Fruit fly (Drosophila melanogaster) whole organism, wandering third instar larva: Measurements from ENCODE around the gene sisA.

ENCODE experiments used
- br ChIP-seq: fragments of 200-800 bp; sonication (Bioruptor generic); optimal IDR thresholded peaks from 2 replicates; lab custom pipeline; 2016; ENCODE audit warnings: missing biosample characterization, missing genetic modification characterization
- h ChIP-seq: fragments of 200-800 bp; sonication (Bioruptor generic); optimal IDR thresholded peaks from 3 replicates; lab custom pipeline; 2016; ENCODE audit warnings: missing biosample characterization, mild to moderate bottlenecking, missing genetic modification characterization

DNA sequence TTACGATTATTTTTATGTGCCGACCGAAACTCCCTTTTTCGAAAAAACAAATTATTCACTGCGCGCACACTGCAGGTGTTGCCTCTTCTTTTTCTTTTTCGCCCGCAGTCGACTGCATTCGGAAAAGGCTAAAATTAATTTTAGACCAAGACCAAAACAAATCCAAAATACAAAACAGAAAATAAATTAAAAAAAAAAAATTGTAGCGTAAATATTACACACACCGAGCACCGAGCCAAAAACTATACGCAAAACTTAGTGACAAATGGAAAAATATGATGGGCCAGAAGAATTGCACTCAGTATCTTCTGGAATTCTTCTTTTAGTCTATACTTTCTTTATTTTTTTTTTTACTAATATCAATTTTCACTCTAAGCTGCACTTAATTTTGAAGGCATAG, 19.5 kb downstream of the sisA start, which contains the start of gene CG44422:
- no peak for TF ChIP-seq br (GFP tag; lab: Kevin White, UChicago)
- no peak for TF ChIP-seq h (GFP tag; lab: Kevin White, UChicago)
